Fruit fly (Drosophila melanogaster) whole organism: Measurements from ENCODE around the gene Pdha.
A peak's percentile ranks its signal among the peaks of the same experiment; 100 is the strongest.

Source experiments
- CG8478 ChIP-seq: fragments of >200 bp; optimal IDR thresholded peaks from 2 replicates; lab custom pipeline; 2018; ENCODE audit warnings: inconsistent platforms
- Dll ChIP-seq: fragments of >200 bp; optimal IDR thresholded peaks from 2 replicates; lab custom pipeline; 2017
- EcR ChIP-seq, 2 experiments: fragments of >200 bp; optimal IDR thresholded peaks; 2 replicates each; lab custom pipeline; 2017; ENCODE audit warnings: missing biosample characterization in 2 of 2, missing genetic modification characterization in 2 of 2, missing genetic modification reagents in 2 of 2
- pan ChIP-seq: fragments of >200 bp; optimal IDR thresholded peaks from 2 replicates; lab custom pipeline; 2017
- psq ChIP-seq: fragments of >200 bp; optimal IDR thresholded peaks from 2 replicates; lab custom pipeline; 2017
- usp ChIP-seq: fragments of >200 bp; optimal IDR thresholded peaks from 2 replicates; lab custom pipeline; 2017; ENCODE audit warnings: missing biosample characterization, missing genetic modification characterization, mixed read lengths

The Pdha gene

dm6 chrX:4678913-4679812, 22.9 kb upstream of the Pdha start, which contains the start of gene fzr:
fzr (minus strand) TSS chrX:4679537.
- TF ChIP-seq EcR (GFP tag; optimal IDR thresholded peaks at IDR 0.05; lab: Kevin White, UChicago): no peak
- no peak for TF ChIP-seq usp (GFP tag; lab: Kevin White, UChicago)
- TF ChIP-seq CG8478 (lab: Kevin White, UChicago): no peak
- TF ChIP-seq pan (lab: Kevin White, UChicago): no peak
- TF ChIP-seq Dll (lab: Kevin White, UChicago): no peak
- no peak for TF ChIP-seq psq (lab: Kevin White, UChicago)

dm6 chrX:4679813-4680381, 22.2 kb upstream of the Pdha start:
- TF ChIP-seq pan (lab: Kevin White, UChicago): no peak
- no peak for TF ChIP-seq Dll (lab: Kevin White, UChicago)
- TF ChIP-seq usp (GFP tag; lab: Kevin White, UChicago): no peak
- no peak for TF ChIP-seq EcR (GFP tag; optimal IDR thresholded peaks at IDR 0.05; lab: Kevin White, UChicago)
- no peak for TF ChIP-seq psq (lab: Kevin White, UChicago)
- TF ChIP-seq CG8478 (lab: Kevin White, UChicago): no peak

dm6 chrX:4684444-4684924, 17.6 kb upstream of the Pdha start:
- TF ChIP-seq Dll (lab: Kevin White, UChicago) (peak; percentile 19), EcR (GFP tag; optimal IDR thresholded peaks at IDR 0.05; lab: Kevin White, UChicago) (no peak), pan (lab: Kevin White, UChicago) (no peak), psq (lab: Kevin White, UChicago) (no peak), CG8478 (lab: Kevin White, UChicago) (peak; percentile 78)

dm6 chrX:4686150-4686549, 15.9 kb upstream of the Pdha start:
- no peak for TF ChIP-seq pan (lab: Kevin White, UChicago)
- no peak for TF ChIP-seq usp (GFP tag; lab: Kevin White, UChicago)
- peak; percentile 80 for TF ChIP-seq CG8478 (lab: Kevin White, UChicago)
- no peak for TF ChIP-seq psq (lab: Kevin White, UChicago)
- no peak for TF ChIP-seq EcR (GFP tag; optimal IDR thresholded peaks at IDR 0.05; lab: Kevin White, UChicago)
- TF ChIP-seq Dll (lab: Kevin White, UChicago): no peak

dm6 chrX:4686723-4687122, 15.4 kb upstream of the Pdha start, which contains the start of gene Pp2C1:
Pp2C1 (minus strand) TSS chrX:4686903.
- no peak for TF ChIP-seq usp (GFP tag; lab: Kevin White, UChicago)
- TF ChIP-seq EcR (GFP tag; optimal IDR thresholded peaks at IDR 0.05; lab: Kevin White, UChicago): no peak
- TF ChIP-seq Dll (lab: Kevin White, UChicago): no peak
- no peak for TF ChIP-seq pan (lab: Kevin White, UChicago)
- no peak for TF ChIP-seq CG8478 (lab: Kevin White, UChicago)
- TF ChIP-seq psq (lab: Kevin White, UChicago): no peak

- TF ChIP-seq pan (lab: Kevin White, UChicago) (no peak), usp (GFP tag; lab: Kevin White, UChicago) (no peak), psq (lab: Kevin White, UChicago) (no peak), CG8478 (lab: Kevin White, UChicago) (no peak), EcR (GFP tag; optimal IDR thresholded peaks at IDR 0.05; lab: Kevin White, UChicago) (no peak), Dll (lab: Kevin White, UChicago) (no peak)
These were observed 14.2 kb upstream of the Pdha start, which contains the start of gene ctp for dm6 chrX:4687778-4688399. ctp (plus strand) TSS chrX:4687800.

dm6 chrX:4690767-4691166, 11.3 kb upstream of the Pdha start:
- TF ChIP-seq usp (GFP tag; lab: Kevin White, UChicago): no peak
- no peak for TF ChIP-seq psq (lab: Kevin White, UChicago)
- TF ChIP-seq EcR (GFP tag; optimal IDR thresholded peaks at IDR 0.05; lab: Kevin White, UChicago): no peak

dm6 chrX:4691226-4691625, 10.9 kb upstream of the Pdha start:
- no peak for TF ChIP-seq CG8478 (lab: Kevin White, UChicago)

dm6 chrX:4692963-4693362, 9.1 kb upstream of the Pdha start:
- TF ChIP-seq CG8478 (lab: Kevin White, UChicago) (no peak), psq (lab: Kevin White, UChicago) (no peak), Dll (lab: Kevin White, UChicago) (no peak), EcR (GFP tag; optimal IDR thresholded peaks at IDR 0.05; lab: Kevin White, UChicago) (no peak), pan (lab: Kevin White, UChicago) (no peak), usp (GFP tag; lab: Kevin White, UChicago) (no peak)

dm6 chrX:4694104-4694503, 8.0 kb upstream of the Pdha start:
- TF ChIP-seq CG8478 (lab: Kevin White, UChicago): no peak
- no peak for TF ChIP-seq EcR (GFP tag; optimal IDR thresholded peaks at IDR 0.05; lab: Kevin White, UChicago)
- no peak for TF ChIP-seq Dll (lab: Kevin White, UChicago)
- TF ChIP-seq pan (lab: Kevin White, UChicago): no peak
- TF ChIP-seq usp (GFP tag; lab: Kevin White, UChicago): no peak
- no peak for TF ChIP-seq psq (lab: Kevin White, UChicago)

dm6 chrX:4699370-4699769, 2.7 kb upstream of the Pdha start:
- TF ChIP-seq psq (lab: Kevin White, UChicago) (no peak), usp (GFP tag; lab: Kevin White, UChicago) (no peak), EcR (GFP tag; optimal IDR thresholded peaks at IDR 0.05; lab: Kevin White, UChicago) (no peak), pan (lab: Kevin White, UChicago) (no peak), Dll (lab: Kevin White, UChicago) (no peak), CG8478 (lab: Kevin White, UChicago) (no peak)
